Fruit fly (Drosophila melanogaster) whole organism, embryonic: ENCODE results near the gene Snapin.

Source experiments
- Abd-B ChIP-seq: fragments of 200-800 bp; sonication (Bioruptor generic); optimal IDR thresholded peaks from 2 replicates; lab custom pipeline; 2018; ENCODE audit warnings: missing biosample characterization, mild to moderate bottlenecking, missing genetic modification characterization, moderate library complexity
- Asciz ChIP-seq: fragments of 200-800 bp; sonication (Bioruptor generic); optimal IDR thresholded peaks from 2 replicates; lab custom pipeline; 2017; ENCODE audit warnings: missing biosample characterization, mild to moderate bottlenecking, missing genetic modification characterization, missing genetic modification reagents
- B-H1 ChIP-seq: fragments of 200-800 bp; sonication (Bioruptor generic); IDR thresholded peaks from 3 replicates; pipeline ENCODE4 v1.3.6; 2022; ENCODE audit warnings: missing biosample characterization, missing genetic modification characterization
- B-H2 ChIP-seq: fragments of 200-800 bp; sonication (Bioruptor generic); optimal IDR thresholded peaks from 2 replicates; lab custom pipeline; 2018; ENCODE audit warnings: missing biosample characterization, mild to moderate bottlenecking, missing genetic modification characterization
- CG10431 ChIP-seq: fragments of 200-800 bp; sonication (Bioruptor generic); optimal IDR thresholded peaks from 3 replicates; lab custom pipeline; 2018; ENCODE audit warnings: missing biosample characterization, mild to moderate bottlenecking, missing genetic modification characterization
- CG10543 ChIP-seq: fragments of 200-800 bp; sonication (Bioruptor generic); optimal IDR thresholded peaks from 3 replicates; lab custom pipeline; 2017; ENCODE audit warnings: missing biosample characterization, mild to moderate bottlenecking, missing genetic modification characterization, moderate library complexity
- CG12155 ChIP-seq: fragments of 200-800 bp; sonication (Bioruptor generic); optimal IDR thresholded peaks from 3 replicates; lab custom pipeline; 2016; ENCODE audit warnings: missing biosample characterization, missing genetic modification characterization
- CG14710 ChIP-seq: fragments of 200-800 bp; sonication (Bioruptor generic); optimal IDR thresholded peaks from 3 replicates; lab custom pipeline; 2019; ENCODE audit warnings: missing biosample characterization, mild to moderate bottlenecking, missing genetic modification characterization, moderate library complexity
- CG15011 ChIP-seq: fragments of 200-800 bp; sonication (Bioruptor generic); optimal IDR thresholded peaks from 3 replicates; lab custom pipeline; 2018; ENCODE audit warnings: missing biosample characterization, mild to moderate bottlenecking, missing genetic modification characterization
- CG15514 ChIP-seq: fragments of 200-800 bp; sonication (Bioruptor generic); optimal IDR thresholded peaks from 3 replicates; lab custom pipeline; 2017; ENCODE audit warnings: missing biosample characterization, missing genetic modification characterization, mild to moderate bottlenecking, moderate library complexity, missing genetic modification reagents
- CG1603 ChIP-seq: fragments of 200-800 bp; sonication (Bioruptor generic); optimal IDR thresholded peaks from 2 replicates; lab custom pipeline; 2019; ENCODE audit warnings: missing biosample characterization, mild to moderate bottlenecking, missing genetic modification characterization, moderate library complexity
- CG17186 ChIP-seq: fragments of 200-800 bp; sonication (Bioruptor generic); optimal IDR thresholded peaks from 3 replicates; lab custom pipeline; 2017; ENCODE audit warnings: missing biosample characterization, missing genetic modification reagents, missing genetic modification characterization
- CG17829 ChIP-seq: fragments of 200-800 bp; optimal IDR thresholded peaks from 2 replicates; lab custom pipeline; 2019; ENCODE audit warnings: missing biosample characterization, mild to moderate bottlenecking, missing genetic modification characterization, moderate library complexity
- CG18476 ChIP-seq: fragments of 200-800 bp; sonication (Bioruptor generic); optimal IDR thresholded peaks from 2 replicates; lab custom pipeline; 2016; ENCODE audit warnings: missing biosample characterization, mild to moderate bottlenecking, missing genetic modification characterization
- CG2120 ChIP-seq: fragments of 200-800 bp; sonication (Bioruptor generic); optimal IDR thresholded peaks from 3 replicates; lab custom pipeline; 2016; ENCODE audit warnings: missing biosample characterization, missing genetic modification characterization
- CG30020 ChIP-seq: fragments of 200-800 bp; optimal IDR thresholded peaks from 2 replicates; lab custom pipeline; 2019; ENCODE audit warnings: missing biosample characterization, mild to moderate bottlenecking, missing genetic modification characterization, moderate library complexity
- CG3407 ChIP-seq: fragments of 200-800 bp; sonication (Bioruptor generic); optimal IDR thresholded peaks from 2 replicates; lab custom pipeline; 2018; ENCODE audit warnings: missing biosample characterization, mild to moderate bottlenecking, missing genetic modification characterization
- CG6854 ChIP-seq: fragments of 200-800 bp; sonication (Bioruptor generic); optimal IDR thresholded peaks from 3 replicates; lab custom pipeline; 2017; ENCODE audit warnings: missing biosample characterization, mild to moderate bottlenecking, missing genetic modification characterization
- CG8290 ChIP-seq, 3 experiments: fragments of 200-800 bp; sonication (Bioruptor generic); optimal IDR thresholded peaks; 2 replicates each; lab custom pipeline; 2016 to 2019; ENCODE audit warnings: missing biosample characterization in 3 of 3, missing genetic modification characterization in 3 of 3, mild to moderate bottlenecking in 2 of 3, moderate library complexity in 1 of 3
- Deaf1 ChIP-seq: fragments of 200-800 bp; optimal IDR thresholded peaks from 3 replicates; lab custom pipeline; 2019; ENCODE audit warnings: missing biosample characterization, mild to moderate bottlenecking, missing genetic modification characterization, moderate library complexity
- Eip74EF ChIP-seq, 2 experiments: fragments of 200-800 bp in 1 of 2; fragments of >200 bp in 1 of 2; sonication (Bioruptor generic) in 1 of 2; optimal IDR thresholded peaks; 2 replicates each; lab custom pipeline; 2017 to 2019; ENCODE audit warnings: missing biosample characterization in 2 of 2, missing genetic modification characterization in 2 of 2, mild to moderate bottlenecking in 1 of 2, moderate library complexity in 1 of 2
- Ets65A ChIP-seq: fragments of 200-800 bp; sonication (Bioruptor generic); peaks from one replicate; lab custom pipeline; 2016; ENCODE audit warnings: missing biosample characterization, missing genetic modification characterization
- Ets97D ChIP-seq: fragments of 200-800 bp; sonication (Bioruptor generic); optimal IDR thresholded peaks from 3 replicates; lab custom pipeline; 2016; ENCODE audit warnings: missing biosample characterization, missing genetic modification characterization
- HHEX ChIP-seq: fragments of 200-800 bp; sonication (Bioruptor generic); optimal IDR thresholded peaks from 3 replicates; lab custom pipeline; 2017; ENCODE audit warnings: missing biosample characterization, mild to moderate bottlenecking, missing genetic modification characterization, missing genetic modification reagents
- Hand ChIP-seq: fragments of 200-800 bp; sonication (Bioruptor generic); optimal IDR thresholded peaks from 2 replicates; lab custom pipeline; 2017; ENCODE audit warnings: mild to moderate bottlenecking, missing biosample characterization, missing genetic modification reagents, missing genetic modification characterization
- Hmx ChIP-seq: fragments of 200-800 bp; sonication (Bioruptor generic); optimal IDR thresholded peaks from 2 replicates; lab custom pipeline; 2016; ENCODE audit warnings: missing biosample characterization, missing genetic modification characterization
- Hsf ChIP-seq: fragments of 200-800 bp; sonication (Bioruptor generic); optimal IDR thresholded peaks from 3 replicates; lab custom pipeline; 2016; ENCODE audit warnings: missing biosample characterization, missing genetic modification characterization
- Optix ChIP-seq: fragments of 200-800 bp; sonication (Bioruptor generic); IDR thresholded peaks from 3 replicates; pipeline ENCODE4 v1.3.6; 2022; ENCODE audit warnings: missing biosample characterization, missing genetic modification characterization
- Sry-β ChIP-seq: fragments of 200-800 bp; sonication (Bioruptor generic); optimal IDR thresholded peaks from 2 replicates; lab custom pipeline; 2018; ENCODE audit warnings: missing biosample characterization, mild to moderate bottlenecking, missing genetic modification characterization, moderate library complexity
- Stat92E ChIP-seq, 3 experiments: fragments of >200 bp in 2 of 3; fragments of 200-800 bp in 1 of 3; sonication (Bioruptor generic) in 1 of 3; optimal IDR thresholded peaks; 2 replicates each; lab custom pipeline; 2017 to 2019; ENCODE audit warnings: missing biosample characterization in 3 of 3, missing genetic modification characterization in 3 of 3, mild to moderate bottlenecking in 1 of 3, moderate library complexity in 1 of 3
- Xbp1 ChIP-seq: fragments of 200-800 bp; sonication (Bioruptor generic); optimal IDR thresholded peaks from 3 replicates; lab custom pipeline; 2016; ENCODE audit warnings: missing biosample characterization, mild to moderate bottlenecking, missing genetic modification characterization
- caup ChIP-seq: fragments of 200-800 bp; sonication (Bioruptor generic); optimal IDR thresholded peaks from 3 replicates; lab custom pipeline; 2017; ENCODE audit warnings: missing biosample characterization, mild to moderate bottlenecking, missing genetic modification characterization, moderate library complexity; ENCODE audit not compliant: severe bottlenecking
- chif ChIP-seq, 2 experiments: fragments of 200-800 bp; sonication (Bioruptor generic); optimal IDR thresholded peaks; 3 replicates each; lab custom pipeline; 2016; ENCODE audit warnings: missing biosample characterization in 2 of 2, missing genetic modification characterization in 2 of 2
- ems ChIP-seq: fragments of 200-800 bp; sonication (Bioruptor generic); optimal IDR thresholded peaks from 3 replicates; lab custom pipeline; 2016; ENCODE audit warnings: missing biosample characterization, missing genetic modification characterization
- gem ChIP-seq: fragments of 200-800 bp; sonication (Bioruptor generic); optimal IDR thresholded peaks from 2 replicates; lab custom pipeline; 2019; ENCODE audit warnings: missing biosample characterization, mild to moderate bottlenecking, missing genetic modification characterization, moderate library complexity
- h ChIP-seq: fragments of >200 bp; optimal IDR thresholded peaks from 2 replicates; lab custom pipeline; 2017
- kni ChIP-seq: fragments of 200-800 bp; sonication (Bioruptor generic); optimal IDR thresholded peaks from 3 replicates; lab custom pipeline; 2017; ENCODE audit warnings: mild to moderate bottlenecking, missing biosample characterization, missing genetic modification reagents, missing genetic modification characterization
- pb ChIP-seq: fragments of 200-800 bp; sonication (Bioruptor generic); optimal IDR thresholded peaks from 3 replicates; lab custom pipeline; 2016; ENCODE audit warnings: missing biosample characterization, missing genetic modification characterization
- phol ChIP-seq: fragments of 200-800 bp; sonication (Bioruptor generic); optimal IDR thresholded peaks from 3 replicates; lab custom pipeline; 2018; ENCODE audit warnings: missing biosample characterization, mild to moderate bottlenecking, missing genetic modification characterization, moderate library complexity
- pros ChIP-seq: fragments of 200-800 bp; sonication (Bioruptor generic); optimal IDR thresholded peaks from 3 replicates; lab custom pipeline; 2019; ENCODE audit warnings: missing biosample characterization, mild to moderate bottlenecking, missing genetic modification characterization, moderate library complexity
- sd ChIP-seq: fragments of 200-800 bp; sonication (Bioruptor generic); optimal IDR thresholded peaks from 3 replicates; lab custom pipeline; 2018; ENCODE audit warnings: missing biosample characterization, mild to moderate bottlenecking, missing genetic modification characterization, moderate library complexity
- so ChIP-seq: fragments of 200-800 bp; sonication (Bioruptor generic); IDR thresholded peaks from 3 replicates; pipeline ENCODE4 v1.3.6; 2022; ENCODE audit warnings: missing biosample characterization, missing genetic modification characterization
- unc-4 ChIP-seq: fragments of 200-800 bp; sonication (Bioruptor generic); IDR thresholded peaks from 2 replicates; pipeline ENCODE4 v1.3.6; 2022; ENCODE audit warnings: missing biosample characterization, missing genetic modification characterization; ENCODE audit not compliant: partially characterized antibody
- wek ChIP-seq: fragments of 200-800 bp; sonication (Bioruptor generic); optimal IDR thresholded peaks from 3 replicates; lab custom pipeline; 2018; ENCODE audit warnings: missing biosample characterization, mild to moderate bottlenecking, missing genetic modification characterization, moderate library complexity
- zen2 ChIP-seq: fragments of 200-800 bp; sonication (Bioruptor generic); IDR thresholded peaks from 3 replicates; pipeline ENCODE4 v1.3.6; 2022; ENCODE audit warnings: missing biosample characterization, missing genetic modification characterization; ENCODE audit not compliant: partially characterized antibody
- zfh2 ChIP-seq: fragments of 200-800 bp; sonication (Bioruptor generic); optimal IDR thresholded peaks from 2 replicates; lab custom pipeline; 2016; ENCODE audit warnings: missing biosample characterization, missing genetic modification characterization

Snapin gene

DNA sequence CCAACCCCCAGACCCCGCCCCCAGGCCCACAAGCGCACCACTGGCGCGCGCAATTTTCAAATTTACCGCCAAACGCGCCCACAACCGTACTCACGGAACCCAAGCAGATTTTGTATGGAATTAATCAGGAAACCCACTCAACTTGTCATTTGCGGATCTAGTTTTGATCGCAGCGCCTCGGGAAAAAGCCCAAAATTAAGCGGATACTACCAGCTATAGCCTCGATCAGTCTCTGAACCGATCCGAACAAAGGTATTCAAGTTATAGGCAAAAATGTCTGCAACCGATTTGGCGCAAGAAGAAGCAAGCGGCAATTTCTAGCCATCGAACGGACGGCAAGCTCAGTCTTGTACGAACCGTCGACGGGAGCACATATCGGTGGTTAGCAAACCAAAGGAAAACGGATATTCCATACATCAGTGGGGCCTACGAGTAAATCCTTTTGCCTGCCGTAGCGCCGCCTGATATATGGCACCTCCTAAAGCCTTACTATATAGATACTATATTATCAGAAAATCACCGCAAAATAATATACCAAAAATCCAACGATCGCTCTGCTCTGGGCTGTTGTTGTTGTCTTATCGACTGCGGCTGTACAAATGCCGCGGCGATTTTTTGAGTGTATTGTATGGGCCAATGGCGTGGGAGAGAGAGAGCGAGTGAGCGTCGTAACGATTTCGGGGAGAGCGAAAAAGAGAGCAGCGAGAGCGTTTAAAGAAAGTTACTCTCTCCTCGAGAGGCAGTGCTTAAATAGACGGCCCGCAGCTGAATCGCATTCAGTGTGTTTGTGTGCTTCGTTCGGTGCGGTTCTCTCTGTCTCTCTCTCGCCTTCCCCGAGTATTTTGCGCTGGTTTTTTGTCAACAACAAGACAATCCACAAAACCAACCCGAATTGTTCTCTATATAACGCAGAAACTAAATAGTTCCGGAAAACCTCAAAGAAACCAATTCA, 6.7 kb downstream of the Snapin start, which contains the start of gene Pgk (continued):
- TF ChIP-seq phol (peak; percentile 12), pros (GFP tag; lab: Kevin White, UChicago) (peak; percentile 68), ems (peak; percentile 62), CG8290 (GFP tag; optimal IDR thresholded peaks at IDR 0.05; lab: Kevin White, UChicago) (peak; percentile 16), CG8290 (tag; optimal IDR thresholded peaks at IDR 0.05; lab: Kevin White, UChicago) (peak in 1 of 2 experiments; percentile 57), pb (GFP tag; lab: Kevin White, UChicago) (peak; percentile 1), CG17829 (tag; lab: Kevin White, UChicago) (peak; percentile 4), CG14710 (tag; lab: Kevin White, UChicago) (peak; percentile 25), zfh2 (GFP tag; lab: Kevin White, UChicago) (no peak), Xbp1 (GFP tag; lab: Kevin White, UChicago) (peak; percentile 30), CG18476 (peak; percentile 59), Abd-B (GFP tag; lab: Kevin White, UChicago) (no peak), CG10431 (GFP tag; lab: Kevin White, UChicago) (peak; percentile 12), Ets65A (GFP tag; lab: Kevin White, UChicago) (peak; percentile 94), Stat92E (GFP tag; optimal IDR thresholded peaks at IDR 0.05; lab: Kevin White, UChicago) (peak in 1 of 3 experiments; percentile 5), CG15514 (peak; percentile 20), Eip74EF (GFP tag; optimal IDR thresholded peaks at IDR 0.05; lab: Kevin White, UChicago) (peak; percentile 17 to 88), CG2120 (GFP tag; lab: Kevin White, UChicago) (peak; percentile 61), sd (tag; lab: Kevin White, UChicago) (peak; percentile 31), B-H1 (no peak), CG17186 (GFP tag; lab: Kevin White, UChicago) (peak; percentile 93), kni (GFP tag; lab: Kevin White, UChicago) (no peak), unc-4 (GFP tag; lab: Robert Waterston, UW) (no peak), Deaf1 (tag; lab: Kevin White, UChicago) (peak; percentile 63), CG12155 (GFP tag; lab: Kevin White, UChicago) (peak; percentile 1), Hmx (GFP tag; lab: Kevin White, UChicago) (no peak), Hand (GFP tag; lab: Kevin White, UChicago) (peak; percentile 75), Asciz (GFP tag; lab: Kevin White, UChicago) (peak; percentile 26), Hsf (GFP tag; lab: Kevin White, UChicago) (peak; percentile 23), CG10543 (GFP tag; lab: Kevin White, UChicago) (peak; percentile 81), CG6854 (GFP tag; lab: Kevin White, UChicago) (peak; percentile 80), Ets97D (GFP tag; lab: Kevin White, UChicago) (peak; percentile 32), gem (tag; lab: Kevin White, UChicago) (peak; percentile 45), HHEX (GFP tag; lab: Kevin White, UChicago) (peak; percentile 55), Optix (GFP tag; lab: Robert Waterston, UW) (no peak), zen2 (GFP tag; lab: Robert Waterston, UW) (no peak), wek (GFP tag; lab: Kevin White, UChicago) (peak; percentile 16), h (no peak), B-H2 (GFP tag; lab: Kevin White, UChicago) (peak; percentile 18), CG3407 (peak; percentile 44), CG1603 (peak; percentile 60), caup (peak; percentile 51), CG15011 (peak; percentile 59), so (GFP tag; lab: Robert Waterston, UW) (no peak), Sry-β (peak; percentile 71), CG30020 (tag; lab: Kevin White, UChicago) (no peak), chif (GFP tag; optimal IDR thresholded peaks at IDR 0.05; lab: Kevin White, UChicago) (peak in 1 of 2 experiments; percentile 8)
